Fruit fly (Drosophila melanogaster): ENCODE measurements around the gene CG15172.
A peak's percentile ranks its signal among the peaks of the same experiment; 100 is the strongest.

Gene CG15172

DNA sequence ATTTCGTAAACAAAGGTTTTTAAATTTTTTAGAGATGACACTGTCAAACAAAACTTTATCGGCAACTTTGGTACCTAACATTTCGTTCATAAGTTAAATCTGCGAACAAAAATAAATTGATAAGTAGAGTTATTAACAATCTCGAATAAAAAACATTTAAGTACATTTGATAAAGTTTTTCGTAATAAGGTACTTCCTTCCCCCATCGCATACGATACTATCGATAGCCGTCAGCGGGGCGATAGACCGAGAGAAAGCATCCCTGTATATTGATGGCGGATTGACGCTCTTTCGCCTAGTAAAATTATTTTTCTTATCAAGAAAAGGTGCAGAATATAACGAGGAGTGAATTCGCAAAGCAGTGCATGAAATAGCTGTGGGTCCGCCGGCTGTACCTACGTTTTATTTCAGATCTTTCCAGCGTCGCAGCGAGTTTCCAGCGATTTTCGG lies 22.9 kb downstream of the CG15172 start, which contains the start of the genes Ttc19 and Acn (continued):
- TF ChIP-seq grn (GFP tag; optimal IDR thresholded peaks at IDR 0.05) = no peak
- TF ChIP-seq Ssrp (tag; optimal IDR thresholded peaks at IDR 0.05) = peak; percentile 78
- TF ChIP-seq p53 (GFP tag; optimal IDR thresholded peaks at IDR 0.05) = peak; percentile 65
- TF ChIP-seq Opbp (GFP tag; IDR thresholded peaks at IDR 0.05; ENCODE audit: partially characterized antibody) = peak; percentile 96
- peak; percentile 84 for TF ChIP-seq H2.0 (GFP tag; IDR thresholded peaks at IDR 0.05)
- TF ChIP-seq nau (GFP tag; optimal IDR thresholded peaks at IDR 0.05) = no peak
- peak; percentile 76 for TF ChIP-seq da (GFP tag; optimal IDR thresholded peaks at IDR 0.05)
- TF ChIP-seq NFAT (GFP tag; IDR thresholded peaks at IDR 0.05) = peak; percentile 76
- TF ChIP-seq ATbp (GFP tag; optimal IDR thresholded peaks at IDR 0.05) = no peak
- peak; percentile 81 for TF ChIP-seq Mad (GFP tag; optimal IDR thresholded peaks at IDR 0.05)
- peak; percentile 82 for TF ChIP-seq CG17359 (tag; optimal IDR thresholded peaks at IDR 0.05)
- TF ChIP-seq CG2875 (GFP tag; optimal IDR thresholded peaks at IDR 0.05) = peak; percentile 65
- TF ChIP-seq kah (GFP tag; optimal IDR thresholded peaks at IDR 0.05) = peak; percentile 29
- peak; percentile 92 for TF ChIP-seq vfl (GFP tag; optimal IDR thresholded peaks at IDR 0.05)
- peak; percentile 84 for TF ChIP-seq crc (GFP tag; optimal IDR thresholded peaks at IDR 0.05)
- peak; percentile 59 for TF ChIP-seq sens-2 (GFP tag; IDR thresholded peaks at IDR 0.05)
- TF ChIP-seq Dip3 (GFP tag; optimal IDR thresholded peaks at IDR 0.05) = peak; percentile 87
- peak; percentile 81 for TF ChIP-seq CG8089 (GFP tag; optimal IDR thresholded peaks at IDR 0.05)
- peak; percentile 89 for TF ChIP-seq Xrp1 (GFP tag; IDR thresholded peaks at IDR 0.05)
- TF ChIP-seq CG7987 (GFP tag; optimal IDR thresholded peaks at IDR 0.05) = peak; percentile 53
- TF ChIP-seq Fer3 (tag; optimal IDR thresholded peaks at IDR 0.05) = peak; percentile 80
- TF ChIP-seq HLH54F (GFP tag; optimal IDR thresholded peaks at IDR 0.05) = peak; percentile 93
- TF ChIP-seq br (optimal IDR thresholded peaks at IDR 0.05) = no peak
- peak; percentile 96 for TF ChIP-seq phol (tag; optimal IDR thresholded peaks at IDR 0.05)
- peak; percentile 78 for TF ChIP-seq Bdp1 (GFP tag; optimal IDR thresholded peaks at IDR 0.05)
- no peak for TF ChIP-seq CG12769 (tag; optimal IDR thresholded peaks at IDR 0.05)
- peak; percentile 86 for TF ChIP-seq tgo (GFP tag; IDR thresholded peaks at IDR 0.05)
- peak; percentile 82 for TF ChIP-seq CG8765 (GFP tag; IDR thresholded peaks at IDR 0.05)
- TF ChIP-seq CG17912 (GFP tag; optimal IDR thresholded peaks at IDR 0.05) = peak; percentile 59
- peak; percentile 91 for TF ChIP-seq Hsf (GFP tag; optimal IDR thresholded peaks at IDR 0.05)
- peak; percentile 43 for TF ChIP-seq CG11723 (GFP tag; optimal IDR thresholded peaks at IDR 0.05)
- peak; percentile 67 for TF ChIP-seq ttk (GFP tag; IDR thresholded peaks at IDR 0.05)
- TF ChIP-seq CG17328 (GFP tag; IDR thresholded peaks at IDR 0.05) = peak; percentile 83
- peak; percentile 95 for TF ChIP-seq MBD-R2 (GFP tag; IDR thresholded peaks at IDR 0.05)
- peak; percentile 71 for TF ChIP-seq CG12104 (GFP tag; optimal IDR thresholded peaks at IDR 0.05)
- TF ChIP-seq sna (GFP tag; IDR thresholded peaks at IDR 0.05; ENCODE audit: partially characterized antibody) = peak; percentile 92
- TF ChIP-seq tio (GFP tag; optimal IDR thresholded peaks at IDR 0.05) = no peak
- TF ChIP-seq esg (GFP tag; conservative IDR thresholded peaks at IDR 0.05) = peak; percentile 83
- peak; percentile 83 for TF ChIP-seq zen (tag; optimal IDR thresholded peaks at IDR 0.05)
- TF ChIP-seq salm (tag; optimal IDR thresholded peaks at IDR 0.05) = peak; percentile 40
- TF ChIP-seq pfk (GFP tag; optimal IDR thresholded peaks at IDR 0.05) = no peak
- TF ChIP-seq D (optimal IDR thresholded peaks at IDR 0.05) = no peak
- TF ChIP-seq D (GFP tag; optimal IDR thresholded peaks at IDR 0.05) = peak; percentile 73
- peak; percentile 82 for TF ChIP-seq Abd-B (GFP tag; optimal IDR thresholded peaks at IDR 0.05)
- TF ChIP-seq CG10543 (GFP tag; optimal IDR thresholded peaks at IDR 0.05) = peak; percentile 88
- peak; percentile 54 for TF ChIP-seq CG3065 (GFP tag; optimal IDR thresholded peaks at IDR 0.05)
- TF ChIP-seq toy (GFP tag; IDR thresholded peaks at IDR 0.05) = no peak
- peak; percentile 56 for TF ChIP-seq trh (GFP tag; optimal IDR thresholded peaks at IDR 0.05)
- TF ChIP-seq CG14050 (GFP tag; IDR thresholded peaks at IDR 0.05) = peak; percentile 68
- TF ChIP-seq ham (GFP tag; IDR thresholded peaks at IDR 0.05) = peak; percentile 74; the same call in 1 of the 2 replicates
- TF ChIP-seq lilli (GFP tag; optimal IDR thresholded peaks at IDR 0.05) = peak; percentile 93
- peak; percentile 90 for TF ChIP-seq Xbp1 (GFP tag; optimal IDR thresholded peaks at IDR 0.05)
